Worm (Caenorhabditis elegans) whole organism, midembryonic: ENCODE results near the gene nekl-3.

Experiments used
- tab-1 ChIP-seq: fragments of 200-800 bp; sonication (Bioruptor generic); IDR thresholded peaks from 2 replicates; pipeline ENCODE4 v1.3.6; 2022; ENCODE audit warnings: missing genetic modification characterization, missing compliant biosample characterization
- ztf-23 ChIP-seq: fragments of 200-800 bp; sonication (Bioruptor generic); IDR thresholded peaks from 2 replicates; pipeline ENCODE4 v1.3.6; 2022; ENCODE audit warnings: missing genetic modification reagents, missing genetic modification characterization, missing compliant biosample characterization
- ztf-29 ChIP-seq: fragments of 200-800 bp; sonication (Bioruptor generic); IDR thresholded peaks from 2 replicates; pipeline ENCODE4 v1.3.6; 2022; ENCODE audit warnings: missing genetic modification reagents, missing genetic modification characterization, missing compliant biosample characterization

DNA sequence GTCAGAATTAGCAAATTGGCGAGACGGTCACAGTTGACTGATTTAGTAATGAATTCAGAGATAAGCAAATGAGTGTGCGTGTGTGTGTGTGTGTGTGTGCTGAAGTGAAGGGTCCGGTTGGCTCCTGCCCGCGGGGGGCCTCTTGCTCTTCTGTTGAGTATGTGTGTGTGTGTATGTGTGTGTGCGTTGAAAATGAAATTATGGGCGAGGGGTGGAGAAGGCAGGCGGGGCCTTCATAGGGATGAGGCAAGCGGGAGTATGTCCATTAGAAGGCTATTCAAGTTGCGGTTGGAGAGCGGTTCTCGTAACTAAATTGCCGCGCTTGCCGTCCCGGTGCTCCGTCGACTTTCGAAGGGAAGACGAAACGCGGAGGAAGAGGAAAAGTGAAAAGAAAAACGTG lies 16.0 kb upstream of the nekl-3 start:
- TF ChIP-seq ztf-29 (no peak), tab-1 (peak; percentile 63), ztf-23 (GFP tag; lab: Robert Waterston, UW) (0 out of 2 replicates have a peak, but pooled peaks have one; percentile 34)
